Worm (Caenorhabditis elegans) whole organism, young adult: Measurements from ENCODE around the gene vps-52.

ENCODE experiments used
- Y67H2A.10 ChIP-seq: fragments of 200-800 bp; sonication (Bioruptor generic); conservative IDR thresholded peaks from 2 replicates; pipeline ENCODE4 v1.3.6; 2022; ENCODE audit warnings: missing genetic modification reagents, missing genetic modification characterization, missing compliant biosample characterization
- aptf-3 ChIP-seq: fragments of 200-800 bp; sonication (Bioruptor generic); IDR thresholded peaks from 2 replicates; pipeline ENCODE4 v1.3.6; 2022; ENCODE audit warnings: missing genetic modification characterization, missing compliant biosample characterization
- attf-3 ChIP-seq: fragments of 200-800 bp; sonication (Bioruptor generic); conservative IDR thresholded peaks from 2 replicates; pipeline ENCODE4 v1.3.6; 2022; ENCODE audit warnings: missing genetic modification reagents, missing genetic modification characterization, missing compliant biosample characterization
- ccch-3 ChIP-seq: fragments of 200-800 bp; sonication (Bioruptor generic); optimal IDR thresholded peaks from 2 replicates; lab custom pipeline; 2018; ENCODE audit warnings: mild to moderate bottlenecking, missing genetic modification characterization, missing compliant biosample characterization
- dpff-1 ChIP-seq: sonication (generic microtip); optimal IDR thresholded peaks from 2 replicates; lab custom pipeline; 2017; ENCODE audit warnings: mild to moderate bottlenecking, missing genetic modification characterization, missing compliant biosample characterization
- egrh-3 ChIP-seq: fragments of 200-800 bp; sonication (Bioruptor generic); IDR thresholded peaks from 2 replicates; pipeline ENCODE4 v1.3.6; 2022; ENCODE audit warnings: missing genetic modification reagents, missing genetic modification characterization, missing compliant biosample characterization
- him-1 ChIP-seq: sonication (generic microtip); optimal IDR thresholded peaks from 2 replicates; lab custom pipeline; 2016; ENCODE audit warnings: missing genotype, missing genetic modification reagents, missing genetic modification characterization, missing compliant biosample characterization
- pha-4 ChIP-seq: fragments of 150-350 bp; sonication (generic microtip); optimal IDR thresholded peaks from 2 replicates; lab custom pipeline; 2014; ENCODE audit warnings: missing biosample characterization, missing genetic modification reagents, missing genetic modification characterization
- snpc-4 ChIP-seq, 5 experiments: fragments of 150-350 bp in 1 of 5; sonication (generic microtip) in 4 of 5; optimal IDR thresholded peaks; 2 replicates each; lab custom pipeline; 2014 to 2018; ENCODE audit warnings: missing genetic modification characterization in 5 of 5, missing biosample characterization in 3 of 5, antibody characterized with exemption in 2 of 5, mild to moderate bottlenecking in 2 of 5, missing compliant biosample characterization in 2 of 5, missing genotype in 2 of 5, moderate library complexity in 2 of 5, missing genetic modification reagents in 1 of 5
- tlf-1 ChIP-seq: fragments of 200-800 bp; sonication (Bioruptor generic); optimal IDR thresholded peaks from 2 replicates; lab custom pipeline; 2018; ENCODE audit warnings: mild to moderate bottlenecking, missing genetic modification characterization, missing compliant biosample characterization
- unc-62 ChIP-seq: fragments of 150-350 bp; optimal IDR thresholded peaks from 2 replicates; lab custom pipeline; 2014; ENCODE audit warnings: missing biosample characterization, missing genetic modification reagents, missing genetic modification characterization
- ztf-22 ChIP-seq: fragments of 200-800 bp; sonication (Bioruptor generic); optimal IDR thresholded peaks from 2 replicates; lab custom pipeline; 2018; ENCODE audit warnings: mild to moderate bottlenecking, missing genetic modification characterization, moderate library complexity, missing compliant biosample characterization
- ztf-26 ChIP-seq: sonication (generic microtip); optimal IDR thresholded peaks from 2 replicates; lab custom pipeline; 2017; ENCODE audit warnings: missing genetic modification characterization, missing compliant biosample characterization

DNA sequence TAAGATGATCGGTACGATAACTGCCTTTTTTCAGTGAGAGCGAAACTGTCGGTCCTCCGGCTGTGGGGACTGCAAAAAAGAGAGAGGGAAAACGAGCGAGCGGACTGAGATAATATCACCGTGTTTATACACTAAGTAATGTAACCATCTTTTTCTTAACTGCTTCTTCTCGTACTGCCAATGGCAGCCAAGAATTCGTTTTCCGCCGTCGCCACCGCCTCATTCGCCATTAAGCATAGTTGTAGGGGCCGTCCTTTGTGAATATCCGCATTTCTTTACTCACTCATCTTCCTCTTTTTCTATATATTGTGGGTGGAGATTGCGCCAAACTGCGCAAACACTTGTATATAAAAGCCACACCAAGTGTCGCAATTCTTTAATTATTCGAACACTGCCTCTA is 18.6 kb upstream of the vps-52 start, which contains the start of gene col-174:
- no peak for TF ChIP-seq aptf-3
- TF ChIP-seq attf-3 (GFP tag; lab: Robert Waterston, UW) = no peak
- TF ChIP-seq ccch-3 (GFP tag; lab: Kevin White, UChicago) = no peak
- no peak for TF ChIP-seq ztf-22 (GFP tag; lab: Kevin White, UChicago)
- TF ChIP-seq egrh-3 = no peak
- no peak for TF ChIP-seq tlf-1 (GFP tag; lab: Kevin White, UChicago)
- no peak for TF ChIP-seq pha-4 (tag; lab: Kevin White, UChicago)
- TF ChIP-seq ztf-26 (tag; lab: Kevin White, UChicago) = no peak
- TF ChIP-seq unc-62 (GFP tag; lab: Kevin White, UChicago) = no peak
- TF ChIP-seq dpff-1 (tag; lab: Kevin White, UChicago) = no peak
- no peak for TF ChIP-seq Y67H2A.10
- TF ChIP-seq him-1 (tag; lab: Kevin White, UChicago) = no peak
- TF ChIP-seq snpc-4 (GFP tag; optimal IDR thresholded peaks at IDR 0.05; lab: Kevin White, UChicago) = no peak
- no peak for TF ChIP-seq snpc-4 (tag; optimal IDR thresholded peaks at IDR 0.05; lab: Kevin White, UChicago)
